Fruit fly (Drosophila melanogaster): ENCODE measurements around the gene CG18304.

DNA sequence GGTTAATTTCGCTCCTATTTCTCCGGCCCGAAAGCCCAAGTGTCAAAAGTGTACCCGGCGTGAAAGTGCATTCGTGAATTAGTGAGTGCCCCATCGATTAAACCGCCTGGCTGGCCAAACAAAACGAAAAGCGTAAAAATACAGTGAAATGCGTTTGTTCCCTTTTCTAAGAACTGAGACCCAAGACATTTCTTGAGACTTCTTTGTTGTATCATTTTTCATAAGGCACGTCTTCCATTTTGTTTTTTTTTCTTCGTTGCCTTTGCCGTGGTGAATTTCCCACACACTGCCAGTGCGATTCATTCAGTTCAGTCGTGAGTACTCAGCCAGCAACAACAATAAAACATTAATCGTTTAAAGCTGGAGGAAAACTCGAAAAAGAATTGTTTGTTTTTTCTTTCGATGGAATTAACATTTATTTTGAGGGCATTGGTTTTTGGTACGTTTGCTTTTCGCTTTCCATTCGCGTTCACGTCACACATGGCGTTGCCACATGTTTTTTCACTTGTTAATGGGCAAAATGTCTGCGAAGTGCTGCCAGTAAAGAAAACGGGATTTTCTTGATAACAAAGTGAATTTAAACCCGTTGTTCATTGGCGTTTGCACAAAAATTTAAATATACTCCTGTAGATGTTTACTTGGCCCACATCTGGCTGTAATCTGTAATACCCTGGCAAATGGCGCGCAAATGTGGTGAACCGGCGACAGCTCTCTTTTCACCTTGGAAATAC lies 21.1 kb downstream of the CG18304 start:
- TF ChIP-seq Met (GFP tag; optimal IDR thresholded peaks at IDR 0.05) (peak; percentile 41), Ets21C (GFP tag; optimal IDR thresholded peaks at IDR 0.05) (no peak), CG4318 (GFP tag; optimal IDR thresholded peaks at IDR 0.05) (no peak), OdsH (GFP tag; optimal IDR thresholded peaks at IDR 0.05) (no peak), CG6163 (GFP tag; IDR thresholded peaks at IDR 0.05) (peak; percentile 22; the same call in 1 of the 3 replicates), Eip93F (GFP tag; optimal IDR thresholded peaks at IDR 0.05) (no peak), Smox (GFP tag; optimal IDR thresholded peaks at IDR 0.05) (no peak), CG32006 (GFP tag; optimal IDR thresholded peaks at IDR 0.05) (no peak), CG15336 (GFP tag; IDR thresholded peaks at IDR 0.05) (no peak), CG8319 (GFP tag; optimal IDR thresholded peaks at IDR 0.05) (no peak), Gug (GFP tag; IDR thresholded peaks at IDR 0.05) (no peak)

Data from whole organism, prepupa.